Fruit fly (Drosophila melanogaster) whole organism, wandering third instar larva: Measurements from ENCODE around the gene Osbp.

Experiments
- HLH106 ChIP-seq: fragments of 200-800 bp; optimal IDR thresholded peaks from 3 replicates; lab custom pipeline; 2019; ENCODE audit warnings: missing biosample characterization, mild to moderate bottlenecking, missing genetic modification characterization, moderate library complexity
- Hr83 ChIP-seq: fragments of 200-300 bp; sonication (Bioruptor generic); optimal IDR thresholded peaks from 2 replicates; lab custom pipeline; 2016; ENCODE audit warnings: missing biosample characterization, mild to moderate bottlenecking, missing genetic modification characterization, moderate library complexity; ENCODE audit not compliant: poor library complexity, severe bottlenecking
- Jra ChIP-seq: sonication (Bioruptor generic); optimal IDR thresholded peaks from 2 replicates; lab custom pipeline; 2016; ENCODE audit warnings: missing biosample characterization, missing genetic modification characterization
- N ChIP-seq: fragments of >200 bp; optimal IDR thresholded peaks from 2 replicates; lab custom pipeline; 2018; ENCODE audit warnings: missing biosample characterization, missing external identifiers, missing genetic modification characterization
- Rel ChIP-seq, 2 experiments: fragments of 200-800 bp; sonication (Bioruptor generic) in 1 of 2; optimal IDR thresholded peaks; 2 replicates in 1 of 2; 3 replicates in 1 of 2; lab custom pipeline; 2016 to 2019; ENCODE audit warnings: mild to moderate bottlenecking in 2 of 2, missing biosample characterization in 2 of 2, missing genetic modification characterization in 2 of 2, moderate library complexity in 1 of 2
- dl ChIP-seq, 2 experiments: fragments of 175-275, 200-275 bp in 1 of 2; fragments of 200-275 bp in 1 of 2; sonication (Bioruptor generic); optimal IDR thresholded peaks; lab custom pipeline; 2018; ENCODE audit warnings: mild to moderate bottlenecking in 2 of 2, missing biosample characterization in 2 of 2, missing genetic modification characterization in 2 of 2, moderate library complexity in 2 of 2; ENCODE audit not compliant: partially characterized antibody in 2 of 2, insufficient read depth in 1 of 2
- h ChIP-seq: fragments of 200-800 bp; sonication (Bioruptor generic); optimal IDR thresholded peaks from 3 replicates; lab custom pipeline; 2016; ENCODE audit warnings: missing biosample characterization, mild to moderate bottlenecking, missing genetic modification characterization
- pan ChIP-seq: fragments of >200 bp; optimal IDR thresholded peaks from 2 replicates; lab custom pipeline; 2017
- rgr ChIP-seq: fragments of 200-800 bp; sonication (Bioruptor generic); optimal IDR thresholded peaks from 3 replicates; lab custom pipeline; 2016; ENCODE audit warnings: missing biosample characterization, mild to moderate bottlenecking, missing genetic modification characterization
- usp ChIP-seq: fragments of >200 bp; optimal IDR thresholded peaks from 2 replicates; lab custom pipeline; 2017; ENCODE audit warnings: missing biosample characterization, missing genetic modification characterization

dm6 chr3R:24889303-24889892 lies 48.6 kb downstream of the Osbp start:
- no peak for TF ChIP-seq Jra
- TF ChIP-seq Hr83 (GFP tag; lab: Kevin White, UChicago): no peak
- peak; percentile 54 for TF ChIP-seq h (GFP tag; lab: Kevin White, UChicago)
- TF ChIP-seq usp (GFP tag; lab: Kevin White, UChicago): no peak
- TF ChIP-seq N (GFP tag; lab: Kevin White, UChicago): no peak
- no peak for TF ChIP-seq HLH106 (tag; lab: Kevin White, UChicago)
- no peak for TF ChIP-seq rgr (GFP tag; lab: Kevin White, UChicago)
- TF ChIP-seq pan: no peak
- TF ChIP-seq Rel (GFP tag; optimal IDR thresholded peaks at IDR 0.05; lab: Kevin White, UChicago): no peak
- TF ChIP-seq Rel (tag; optimal IDR thresholded peaks at IDR 0.05; lab: Kevin White, UChicago): peak; percentile 76
- TF ChIP-seq dl (GFP tag; optimal IDR thresholded peaks at IDR 0.05; lab: Kevin White, UChicago; ENCODE audit: insufficient read depth in 1 of 2, partially characterized antibody in 2 of 2): no peak
